Worm (Caenorhabditis elegans) whole organism, L1 larva: ENCODE measurements around the gene msp-57.
A peak's percentile ranks its signal among the peaks of the same experiment; 100 is the strongest.

ENCODE experiments used
- C04F5.9 ChIP-seq: sonication (generic microtip); optimal IDR thresholded peaks from 2 replicates; lab custom pipeline; 2016; ENCODE audit warnings: missing genetic modification characterization, missing compliant biosample characterization
- C16A3.4 ChIP-seq: fragments of 150-350 bp; optimal IDR thresholded peaks from 2 replicates; lab custom pipeline; 2014; ENCODE audit warnings: missing biosample characterization, missing genetic modification characterization
- alr-1 ChIP-seq: fragments of 200-800 bp; sonication (Bioruptor generic); optimal IDR thresholded peaks from 2 replicates; lab custom pipeline; 2018; ENCODE audit warnings: borderline replicate concordance, mild to moderate bottlenecking, missing genetic modification characterization, missing compliant biosample characterization
- aly-2 ChIP-seq: fragments of 150-350 bp; optimal IDR thresholded peaks from 2 replicates; lab custom pipeline; 2014; ENCODE audit warnings: missing biosample characterization, missing genetic modification characterization
- ama-1 ChIP-seq: fragments of 150-350 bp; optimal IDR thresholded peaks from 2 replicates; lab custom pipeline; 2014
- blmp-1 ChIP-seq: fragments of 150-350 bp; optimal IDR thresholded peaks from 2 replicates; lab custom pipeline; 2014; ENCODE audit warnings: missing biosample characterization, missing genetic modification characterization
- ceh-8 ChIP-seq: fragments of 200-800 bp; sonication (Bioruptor generic); optimal IDR thresholded peaks from 2 replicates; lab custom pipeline; 2018; ENCODE audit warnings: mild to moderate bottlenecking, missing genetic modification characterization, moderate library complexity, missing compliant biosample characterization
- ceh-82 ChIP-seq, 3 experiments: fragments of 150-350 bp in 1 of 3; sonication (generic microtip) in 2 of 3; optimal IDR thresholded peaks; 2 replicates each; lab custom pipeline; 2014 to 2017; ENCODE audit warnings: missing biosample characterization in 3 of 3, missing genetic modification characterization in 3 of 3
- ceh-90 ChIP-seq: sonication (generic microtip); optimal IDR thresholded peaks from 2 replicates; lab custom pipeline; 2016; ENCODE audit warnings: missing genetic modification characterization, missing compliant biosample characterization
- dpl-1 ChIP-seq, 3 experiments: fragments of 150-350 bp in 2 of 3; sonication (generic microtip) in 1 of 3; optimal IDR thresholded peaks; 2 replicates each; lab custom pipeline; 2014 to 2017; ENCODE audit warnings: missing biosample characterization in 3 of 3, missing genetic modification characterization in 3 of 3, missing genetic modification reagents in 3 of 3
- efl-1 ChIP-seq, 4 experiments: fragments of 150-350 bp; optimal IDR thresholded peaks in 3 of 4; peaks in 1 of 4; 1 replicate in 1 of 4; 2 replicates in 3 of 4; lab custom pipeline; 2014; ENCODE audit warnings: missing biosample characterization in 2 of 4, missing genetic modification characterization in 2 of 4, missing genetic modification reagents in 2 of 4
- efl-3 ChIP-seq: fragments of 200-800 bp; sonication (Bioruptor generic); optimal IDR thresholded peaks from 2 replicates; lab custom pipeline; 2018; ENCODE audit warnings: mild to moderate bottlenecking, missing genetic modification characterization, missing compliant biosample characterization
- egl-13 ChIP-seq: sonication (generic microtip); optimal IDR thresholded peaks from 2 replicates; lab custom pipeline; 2016; ENCODE audit warnings: missing genotype, missing genetic modification reagents, missing genetic modification characterization, missing compliant biosample characterization
- ets-5 ChIP-seq: fragments of 200-800 bp; sonication (Bioruptor generic); IDR thresholded peaks from 2 replicates; pipeline ENCODE4 v1.3.6; 2022; ENCODE audit warnings: missing genetic modification characterization, missing compliant biosample characterization
- fkh-10 ChIP-seq: sonication (generic microtip); optimal IDR thresholded peaks from 2 replicates; lab custom pipeline; 2017; ENCODE audit warnings: missing biosample characterization, missing genetic modification reagents, missing genetic modification characterization
- fkh-4 ChIP-seq: sonication (generic microtip); optimal IDR thresholded peaks from 2 replicates; lab custom pipeline; 2016; ENCODE audit warnings: missing compliant biosample characterization, missing genetic modification characterization, borderline replicate concordance
- fos-1 ChIP-seq: fragments of 150-350 bp; optimal IDR thresholded peaks from 2 replicates; lab custom pipeline; 2014; ENCODE audit warnings: missing biosample characterization, missing genetic modification characterization
- grh-1 ChIP-seq: fragments of 200-800 bp; sonication (Bioruptor generic); IDR thresholded peaks from 2 replicates; pipeline ENCODE4 v1.3.6; 2022; ENCODE audit warnings: missing genetic modification reagents, missing genetic modification characterization, missing compliant biosample characterization
- hlh-4 ChIP-seq: sonication (generic microtip); optimal IDR thresholded peaks from 2 replicates; lab custom pipeline; 2016; ENCODE audit warnings: mild to moderate bottlenecking, missing genetic modification characterization, missing compliant biosample characterization
- hpl-2 ChIP-seq: fragments of 150-350 bp; optimal IDR thresholded peaks from 2 replicates; lab custom pipeline; 2014; ENCODE audit warnings: missing biosample characterization, missing genetic modification reagents, missing genetic modification characterization
- irx-1 ChIP-seq: sonication (generic microtip); optimal IDR thresholded peaks from 2 replicates; lab custom pipeline; 2016; ENCODE audit warnings: missing genetic modification characterization, missing compliant biosample characterization
- isw-1 ChIP-seq: fragments of 200-800 bp; sonication (Bioruptor generic); IDR thresholded peaks from 2 replicates; pipeline ENCODE4 v1.3.6; 2022; ENCODE audit warnings: missing genetic modification characterization, missing compliant biosample characterization
- lin-14 ChIP-seq: fragments of 200-800 bp; sonication (Bioruptor generic); optimal IDR thresholded peaks from 2 replicates; lab custom pipeline; 2018; ENCODE audit warnings: mild to moderate bottlenecking, missing genetic modification characterization, moderate library complexity, missing compliant biosample characterization
- lin-15B ChIP-seq: fragments of 150-350 bp; sonication (generic microtip); optimal IDR thresholded peaks from 3 replicates; lab custom pipeline; 2014; ENCODE audit warnings: missing biosample characterization, missing genetic modification characterization
- lin-39 ChIP-seq: fragments of 150-350 bp; optimal IDR thresholded peaks from 2 replicates; lab custom pipeline; 2014; ENCODE audit warnings: missing biosample characterization, missing genetic modification reagents, missing genetic modification characterization
- mab-9 ChIP-seq: fragments of 200-800 bp; sonication (Bioruptor generic); IDR thresholded peaks from 2 replicates; pipeline ENCODE4 v1.3.6; 2022; ENCODE audit warnings: missing genetic modification reagents, missing genetic modification characterization, missing compliant biosample characterization
- mdl-1 ChIP-seq, 2 experiments: fragments of 150-350 bp; optimal IDR thresholded peaks; 2 replicates each; lab custom pipeline; 2014 to 2017; ENCODE audit warnings: missing biosample characterization in 2 of 2, missing genetic modification characterization in 2 of 2, inconsistent platforms in 1 of 2
- mef-2 ChIP-seq: fragments of 150-350 bp; optimal IDR thresholded peaks from 2 replicates; lab custom pipeline; 2014; ENCODE audit warnings: missing biosample characterization, missing genetic modification characterization
- nhr-12 ChIP-seq: sonication (generic microtip); optimal IDR thresholded peaks from 2 replicates; lab custom pipeline; 2017; ENCODE audit warnings: missing biosample characterization, missing genetic modification characterization
- nhr-19 ChIP-seq: fragments of 200-800 bp; sonication (Bioruptor generic); conservative IDR thresholded peaks from 2 replicates; pipeline ENCODE4 v1.3.6; 2022; ENCODE audit warnings: missing genetic modification characterization, missing compliant biosample characterization
- nhr-20 ChIP-seq: sonication (generic microtip); optimal IDR thresholded peaks from 2 replicates; lab custom pipeline; 2016; ENCODE audit warnings: mild to moderate bottlenecking, missing genetic modification characterization, missing compliant biosample characterization
- nhr-237 ChIP-seq: fragments of 150-350 bp; optimal IDR thresholded peaks from 2 replicates; lab custom pipeline; 2014; ENCODE audit warnings: missing biosample characterization, missing genetic modification characterization
- nhr-47 ChIP-seq: sonication (generic microtip); optimal IDR thresholded peaks from 2 replicates; lab custom pipeline; 2016; ENCODE audit warnings: mild to moderate bottlenecking, missing genetic modification characterization, moderate library complexity, missing compliant biosample characterization
- nhr-71 ChIP-seq: sonication (generic microtip); optimal IDR thresholded peaks from 2 replicates; lab custom pipeline; 2016; ENCODE audit warnings: mild to moderate bottlenecking, missing genetic modification characterization, moderate library complexity, missing compliant biosample characterization
- nhr-77 ChIP-seq: fragments of 150-350 bp; optimal IDR thresholded peaks from 2 replicates; lab custom pipeline; 2014; ENCODE audit warnings: missing biosample characterization, missing genetic modification characterization
- nhr-84 ChIP-seq: sonication (generic microtip); optimal IDR thresholded peaks from 2 replicates; lab custom pipeline; 2017; ENCODE audit warnings: missing biosample characterization, missing genetic modification characterization
- nhr-85 ChIP-seq: sonication (generic microtip); peaks from one replicate; lab custom pipeline; 2016; ENCODE audit warnings: missing genetic modification characterization, inconsistent platforms, missing compliant biosample characterization
- nhr-90 ChIP-seq: sonication (generic microtip); optimal IDR thresholded peaks from 2 replicates; lab custom pipeline; 2016; ENCODE audit warnings: mild to moderate bottlenecking, missing genetic modification characterization, missing compliant biosample characterization; ENCODE audit not compliant: poor library complexity
- rnt-1 ChIP-seq: sonication (generic microtip); optimal IDR thresholded peaks from 2 replicates; lab custom pipeline; 2016; ENCODE audit warnings: mild to moderate bottlenecking, missing genetic modification characterization, moderate library complexity, missing compliant biosample characterization
- skn-1 ChIP-seq: fragments of 150-350 bp; optimal IDR thresholded peaks from 2 replicates; lab custom pipeline; 2014; ENCODE audit warnings: missing biosample characterization, missing genetic modification characterization
- snpc-4 ChIP-seq: fragments of 150-350 bp; optimal IDR thresholded peaks from 2 replicates; lab custom pipeline; 2014; ENCODE audit warnings: missing biosample characterization, missing genetic modification characterization
- snu-23 ChIP-seq: sonication (generic microtip); optimal IDR thresholded peaks from 2 replicates; lab custom pipeline; 2016; ENCODE audit warnings: missing genetic modification characterization, missing compliant biosample characterization
- sptf-1 ChIP-seq: fragments of 150-350 bp; optimal IDR thresholded peaks from 2 replicates; lab custom pipeline; 2014; ENCODE audit warnings: missing biosample characterization, missing genetic modification characterization
- swsn-7 ChIP-seq: sonication (generic microtip); optimal IDR thresholded peaks from 2 replicates; lab custom pipeline; 2016; ENCODE audit warnings: missing genetic modification characterization, missing compliant biosample characterization
- tbx-2 ChIP-seq: sonication (generic microtip); optimal IDR thresholded peaks from 2 replicates; lab custom pipeline; 2016; ENCODE audit warnings: missing genetic modification characterization, missing compliant biosample characterization
- tlp-1 ChIP-seq: fragments of 150-350 bp; optimal IDR thresholded peaks from 2 replicates; lab custom pipeline; 2014; ENCODE audit warnings: missing biosample characterization, missing genetic modification characterization
- unc-130 ChIP-seq: fragments of 150-350 bp; optimal IDR thresholded peaks from 2 replicates; lab custom pipeline; 2017; ENCODE audit warnings: missing biosample characterization, missing genetic modification characterization, inconsistent platforms
- unc-98 ChIP-seq: fragments of 200-800 bp; sonication (Bioruptor generic); IDR thresholded peaks from 2 replicates; pipeline ENCODE4 v1.3.6; 2022; ENCODE audit warnings: missing genetic modification characterization, missing compliant biosample characterization
- vab-15 ChIP-seq: sonication (generic microtip); optimal IDR thresholded peaks from 2 replicates; lab custom pipeline; 2017; ENCODE audit warnings: missing genotype, mild to moderate bottlenecking, missing genetic modification characterization, missing compliant biosample characterization
- zag-1 ChIP-seq: fragments of 150-350 bp; optimal IDR thresholded peaks from 2 replicates; lab custom pipeline; 2014; ENCODE audit warnings: missing biosample characterization, missing genetic modification characterization
- zip-4 ChIP-seq: fragments of 200-800 bp; sonication (Bioruptor generic); optimal IDR thresholded peaks from 2 replicates; lab custom pipeline; 2018; ENCODE audit warnings: mild to moderate bottlenecking, missing genetic modification characterization, moderate library complexity, missing compliant biosample characterization
- ztf-11 ChIP-seq, 2 experiments: sonication (generic microtip); optimal IDR thresholded peaks; 2 replicates each; lab custom pipeline; 2016 to 2017; ENCODE audit warnings: missing genetic modification characterization in 2 of 2, missing biosample characterization in 1 of 2, missing compliant biosample characterization in 1 of 2
- ztf-4 ChIP-seq: fragments of 150-350 bp; optimal IDR thresholded peaks from 2 replicates; lab custom pipeline; 2014; ENCODE audit warnings: missing biosample characterization, missing genetic modification characterization

msp-57 gene

DNA sequence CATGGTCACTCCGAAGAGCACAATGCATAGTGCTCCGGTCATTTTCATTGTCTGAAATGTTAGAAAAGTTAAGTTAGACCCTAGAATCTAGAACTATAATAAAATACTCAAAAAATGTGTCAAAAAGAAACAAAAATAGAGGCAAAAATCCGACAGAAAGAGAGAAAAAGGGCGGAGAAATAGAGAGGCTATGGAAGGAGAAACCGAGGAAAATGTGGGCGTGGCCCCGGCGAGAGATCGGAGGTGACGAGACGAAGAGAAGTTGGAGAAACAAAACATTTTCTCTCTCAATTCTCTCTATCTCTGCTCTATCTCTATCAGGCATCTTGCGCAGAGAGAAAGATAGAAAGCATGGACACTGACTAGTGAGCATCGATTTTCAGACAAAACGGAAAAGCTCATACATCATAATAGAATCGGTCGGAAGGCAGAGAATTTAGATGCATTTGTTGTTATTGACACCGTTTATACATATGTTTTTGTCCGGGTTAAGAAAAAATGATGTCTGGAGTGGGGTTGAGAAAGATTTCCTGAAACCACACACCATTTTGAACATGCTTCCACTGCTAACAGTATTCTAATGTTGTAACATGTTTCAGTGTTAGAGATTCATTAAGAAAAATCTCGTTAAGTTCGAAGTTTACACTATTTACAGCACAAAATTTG is 41.0 kb downstream of the msp-57 start, which contains the start of gene C02B10.3 (continued):
- TF ChIP-seq aly-2 (tag; lab: Kevin White, UChicago) (no peak), ztf-11 (tag; optimal IDR thresholded peaks at IDR 0.05; lab: Kevin White, UChicago) (no peak), irx-1 (tag; lab: Kevin White, UChicago) (no peak), mdl-1 (tag; optimal IDR thresholded peaks at IDR 0.05; lab: Kevin White, UChicago) (no peak), blmp-1 (tag; lab: Kevin White, UChicago) (peak; percentile 61), ama-1 (lab: Kevin White, UChicago) (no peak), hlh-4 (tag; lab: Kevin White, UChicago) (no peak), ceh-8 (GFP tag; lab: Kevin White, UChicago) (no peak), nhr-77 (tag; lab: Kevin White, UChicago) (peak; percentile 12), egl-13 (tag; lab: Kevin White, UChicago) (no peak), snpc-4 (tag; lab: Kevin White, UChicago) (no peak), C16A3.4 (tag; lab: Kevin White, UChicago) (no peak), unc-98 (GFP tag; lab: Robert Waterston, UW) (no peak), unc-130 (tag; lab: Kevin White, UChicago) (no peak), nhr-90 (tag; lab: Kevin White, UChicago) (no peak), grh-1 (GFP tag; lab: Robert Waterston, UW) (no peak), nhr-84 (no peak), zip-4 (GFP tag; lab: Kevin White, UChicago) (no peak), nhr-237 (no peak), nhr-20 (tag; lab: Kevin White, UChicago) (no peak), fkh-10 (peak; percentile 40), snu-23 (peak; percentile 46), nhr-47 (peak; percentile 62), lin-15B (tag; lab: Kevin White, UChicago) (no peak), dpl-1 (GFP tag; optimal IDR thresholded peaks at IDR 0.05; lab: Kevin White, UChicago) (no peak), fkh-4 (tag; lab: Kevin White, UChicago) (no peak), ztf-4 (tag; lab: Kevin White, UChicago) (no peak), rnt-1 (tag; lab: Kevin White, UChicago) (no peak), nhr-85 (tag; lab: Kevin White, UChicago) (no peak), nhr-12 (tag; lab: Kevin White, UChicago) (no peak), tlp-1 (tag; lab: Kevin White, UChicago) (no peak), ceh-82 (tag; optimal IDR thresholded peaks at IDR 0.05; lab: Kevin White, UChicago) (peak in 2 of 3 experiments; percentile 36 to 70), alr-1 (tag; lab: Kevin White, UChicago) (no peak), ceh-90 (no peak), swsn-7 (tag; lab: Kevin White, UChicago) (peak; percentile 30), sptf-1 (tag; lab: Kevin White, UChicago) (no peak), lin-39 (tag; lab: Kevin White, UChicago) (no peak), C04F5.9 (tag; lab: Kevin White, UChicago) (no peak), ets-5 (no peak), efl-1 (optimal IDR thresholded peaks at IDR 0.05; lab: Kevin White, UChicago) (peak; percentile 36 to 44), efl-1 (GFP tag; optimal IDR thresholded peaks at IDR 0.05 in 1 of 2; lab: Kevin White, UChicago) (peak in 1 of 2 experiments; percentile 78), zag-1 (peak; percentile 24), efl-3 (GFP tag; lab: Kevin White, UChicago) (no peak), nhr-71 (tag; lab: Kevin White, UChicago) (no peak), lin-14 (GFP tag; lab: Kevin White, UChicago) (peak; percentile 81), mab-9 (GFP tag; lab: Robert Waterston, UW) (no peak), vab-15 (tag; lab: Kevin White, UChicago) (no peak), tbx-2 (peak; percentile 25), fos-1 (tag; lab: Kevin White, UChicago) (no peak), nhr-19 (GFP tag; lab: Robert Waterston, UW) (no peak), hpl-2 (no peak), mef-2 (tag; lab: Kevin White, UChicago) (no peak), isw-1 (GFP tag; lab: Robert Waterston, UW) (peak; percentile 29), skn-1 (peak; percentile 53)
